Fruit fly (Drosophila melanogaster) whole organism, embryonic: ENCODE data around the gene tsh.

Experiments used
- CG3281 ChIP-seq: fragments of 200-800 bp; sonication (Bioruptor generic); optimal IDR thresholded peaks from 3 replicates; lab custom pipeline; 2017; ENCODE audit warnings: missing biosample characterization, mild to moderate bottlenecking, missing genetic modification characterization
- CG33213 ChIP-seq: fragments of 200-800 bp; sonication (Bioruptor generic); optimal IDR thresholded peaks from 3 replicates; lab custom pipeline; 2016; ENCODE audit warnings: missing biosample characterization, missing genetic modification characterization
- CG9727 ChIP-seq: fragments of 200-800 bp; sonication (Bioruptor generic); optimal IDR thresholded peaks from 3 replicates; lab custom pipeline; 2017; ENCODE audit warnings: missing biosample characterization, mild to moderate bottlenecking, missing genetic modification characterization
- E2f1 ChIP-seq: fragments of 200-800 bp; sonication (Bioruptor generic); IDR thresholded peaks from 2 replicates; pipeline ENCODE4 v1.3.6; 2022; ENCODE audit warnings: missing biosample characterization, missing genetic modification characterization
- abd-A ChIP-seq: fragments of 200-800 bp; sonication (Bioruptor generic); optimal IDR thresholded peaks from 3 replicates; lab custom pipeline; 2019; ENCODE audit warnings: missing biosample characterization, mild to moderate bottlenecking, missing genetic modification characterization, moderate library complexity
- jigr1 ChIP-seq: fragments of 200-800 bp; sonication (Bioruptor generic); IDR thresholded peaks from 3 replicates; pipeline ENCODE4 v1.3.6; 2022; ENCODE audit warnings: missing biosample characterization, missing genetic modification characterization
- pros ChIP-seq: fragments of 200-800 bp; sonication (Bioruptor generic); optimal IDR thresholded peaks from 3 replicates; lab custom pipeline; 2019; ENCODE audit warnings: missing biosample characterization, mild to moderate bottlenecking, missing genetic modification characterization, moderate library complexity

DNA sequence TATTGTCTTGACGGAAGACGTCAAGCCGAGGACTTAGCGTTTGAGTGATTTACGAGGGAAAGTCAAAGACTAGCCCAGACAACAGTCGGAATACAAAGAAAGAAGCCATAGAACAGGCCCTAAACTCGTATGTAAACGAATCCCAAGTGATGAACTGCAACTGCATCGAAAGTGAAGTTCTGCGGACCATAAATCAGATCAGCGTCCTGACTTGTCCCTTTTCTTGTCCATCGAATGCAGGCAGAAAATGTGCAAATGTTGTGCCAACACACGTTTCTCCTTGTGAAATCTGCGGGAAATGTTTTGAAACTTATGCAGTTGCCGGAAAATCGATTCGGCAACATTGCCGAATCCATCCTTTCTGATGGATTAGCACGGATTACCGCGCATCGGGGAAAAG lies 48.6 kb downstream of the tsh start:
- no peak for TF ChIP-seq CG33213 (GFP tag; lab: Kevin White, UChicago)
- TF ChIP-seq E2f1 (GFP tag; lab: Robert Waterston, UW) = no peak
- TF ChIP-seq CG9727 (GFP tag; lab: Kevin White, UChicago) = no peak
- no peak for TF ChIP-seq CG3281 (GFP tag; lab: Kevin White, UChicago)
- no peak for TF ChIP-seq jigr1 (GFP tag; lab: Robert Waterston, UW)
- TF ChIP-seq abd-A (tag; lab: Kevin White, UChicago) = no peak
- TF ChIP-seq pros (GFP tag; lab: Kevin White, UChicago) = no peak
